Fruit fly (Drosophila melanogaster) whole organism, embryonic: ENCODE data around the gene CG13690.
A peak's percentile ranks its signal among the peaks of the same experiment; 100 is the strongest.

Experiments used
- Adf1 ChIP-seq: fragments of 200-800 bp; sonication (Bioruptor generic); IDR thresholded peaks from 2 replicates; pipeline ENCODE4 v1.3.6; 2022; ENCODE audit warnings: missing biosample characterization, missing genetic modification characterization
- Blimp-1 ChIP-seq: fragments of 200-800 bp; sonication (Bioruptor generic); optimal IDR thresholded peaks from 3 replicates; lab custom pipeline; 2018; ENCODE audit warnings: missing biosample characterization, missing genetic modification characterization, mild to moderate bottlenecking, moderate library complexity, missing genetic modification reagents
- CG10274 ChIP-seq: fragments of 200-800 bp; sonication (Bioruptor generic); optimal IDR thresholded peaks from 3 replicates; lab custom pipeline; 2017; ENCODE audit warnings: missing biosample characterization, mild to moderate bottlenecking, missing genetic modification characterization
- CG10431 ChIP-seq: fragments of 200-800 bp; sonication (Bioruptor generic); optimal IDR thresholded peaks from 3 replicates; lab custom pipeline; 2018; ENCODE audit warnings: missing biosample characterization, mild to moderate bottlenecking, missing genetic modification characterization
- CG12071 ChIP-seq: fragments of 200-800 bp; sonication (Bioruptor generic); optimal IDR thresholded peaks from 3 replicates; lab custom pipeline; 2018; ENCODE audit warnings: missing biosample characterization, mild to moderate bottlenecking, missing genetic modification characterization
- CG12942 ChIP-seq: fragments of 200-800 bp; sonication (Bioruptor generic); optimal IDR thresholded peaks from 3 replicates; lab custom pipeline; 2016; ENCODE audit warnings: missing biosample characterization, missing genetic modification characterization
- CG14050 ChIP-seq: fragments of 200-800 bp; sonication (Bioruptor generic); IDR thresholded peaks from 3 replicates; pipeline ENCODE4 v1.3.6; 2022; ENCODE audit warnings: missing biosample characterization, missing genetic modification characterization
- CG16813 ChIP-seq: fragments of 200-800 bp; sonication (Bioruptor generic); IDR thresholded peaks from 3 replicates; pipeline ENCODE4 v1.3.6; 2022; ENCODE audit warnings: missing biosample characterization, missing genetic modification characterization; ENCODE audit not compliant: partially characterized antibody
- CG1832 ChIP-seq: fragments of 200-800 bp; sonication (Bioruptor generic); optimal IDR thresholded peaks from 2 replicates; lab custom pipeline; 2017; ENCODE audit warnings: missing biosample characterization, mild to moderate bottlenecking, missing genetic modification characterization, inconsistent platforms
- CG2202 ChIP-seq: fragments of 200-800 bp; sonication (Bioruptor generic); optimal IDR thresholded peaks from 2 replicates; lab custom pipeline; 2018; ENCODE audit warnings: missing biosample characterization, mild to moderate bottlenecking, missing genetic modification characterization
- CG2712 ChIP-seq: fragments of 200-800 bp; optimal IDR thresholded peaks from 3 replicates; lab custom pipeline; 2019; ENCODE audit warnings: missing biosample characterization, mild to moderate bottlenecking, missing genetic modification characterization, moderate library complexity
- CG2889 ChIP-seq: fragments of 200-800 bp; sonication (Bioruptor generic); IDR thresholded peaks from 3 replicates; pipeline ENCODE4 v1.3.6; 2022; ENCODE audit warnings: missing biosample characterization, missing genetic modification characterization
- CG30403 ChIP-seq: fragments of 200-800 bp; sonication (Bioruptor generic); optimal IDR thresholded peaks from 3 replicates; lab custom pipeline; 2016; ENCODE audit warnings: missing biosample characterization, missing genetic modification characterization
- CG31365 ChIP-seq: fragments of 200-800 bp; sonication (Bioruptor generic); optimal IDR thresholded peaks from 2 replicates; lab custom pipeline; 2018; ENCODE audit warnings: missing biosample characterization, mild to moderate bottlenecking, missing genetic modification characterization
- CG3847 ChIP-seq: fragments of 200-800 bp; sonication (Bioruptor generic); IDR thresholded peaks from 2 replicates; pipeline ENCODE4 v1.3.6; 2022; ENCODE audit warnings: missing biosample characterization, missing genetic modification characterization
- CG4617 ChIP-seq: fragments of 200-800 bp; sonication (Bioruptor generic); optimal IDR thresholded peaks from 3 replicates; lab custom pipeline; 2016; ENCODE audit warnings: missing biosample characterization, missing genetic modification characterization, borderline replicate concordance
- CG4730 ChIP-seq: fragments of 200-800 bp; sonication (Bioruptor generic); IDR thresholded peaks from 2 replicates; pipeline ENCODE4 v1.3.6; 2022; ENCODE audit warnings: missing biosample characterization, missing genetic modification characterization
- CG6254 ChIP-seq: fragments of 200-800 bp; sonication (Bioruptor generic); optimal IDR thresholded peaks from 3 replicates; lab custom pipeline; 2017; ENCODE audit warnings: mild to moderate bottlenecking, missing biosample characterization, missing genetic modification reagents, missing genetic modification characterization
- CG6765 ChIP-seq: fragments of 200-800 bp; sonication (Bioruptor generic); optimal IDR thresholded peaks from 3 replicates; lab custom pipeline; 2017; ENCODE audit warnings: missing biosample characterization, mild to moderate bottlenecking, missing genetic modification characterization
- CG7372 ChIP-seq: fragments of 200-800 bp; sonication (Bioruptor generic); IDR thresholded peaks from 2 replicates; pipeline ENCODE4 v1.3.6; 2022; ENCODE audit warnings: missing biosample characterization, missing genetic modification characterization
- CG7786 ChIP-seq: fragments of 200-800 bp; sonication (Bioruptor generic); optimal IDR thresholded peaks from 2 replicates; lab custom pipeline; 2016; ENCODE audit warnings: missing biosample characterization, missing genetic modification characterization
- CG9932 ChIP-seq: fragments of 200-800 bp; sonication (Bioruptor generic); IDR thresholded peaks from 2 replicates; pipeline ENCODE4 v1.3.6; 2022; ENCODE audit warnings: missing biosample characterization, missing genetic modification characterization
- Ets97D ChIP-seq: fragments of 200-800 bp; sonication (Bioruptor generic); optimal IDR thresholded peaks from 3 replicates; lab custom pipeline; 2016; ENCODE audit warnings: missing biosample characterization, missing genetic modification characterization
- Fer1 ChIP-seq: fragments of 200-800 bp; sonication (Bioruptor generic); optimal IDR thresholded peaks from 2 replicates; lab custom pipeline; 2017; ENCODE audit warnings: missing biosample characterization, mild to moderate bottlenecking, missing genetic modification characterization
- Jarid2 ChIP-seq: fragments of 200-800 bp; sonication (Bioruptor generic); optimal IDR thresholded peaks from 3 replicates; lab custom pipeline; 2017; ENCODE audit warnings: mild to moderate bottlenecking, missing biosample characterization, missing genetic modification reagents, missing genetic modification characterization
- Sin3A ChIP-seq: fragments of >200 bp; optimal IDR thresholded peaks from 2 replicates; lab custom pipeline; 2018
- Six4 ChIP-seq: fragments of 200-800 bp; sonication (Bioruptor generic); optimal IDR thresholded peaks from 2 replicates; lab custom pipeline; 2016; ENCODE audit warnings: missing biosample characterization, missing genetic modification characterization
- Xrp1 ChIP-seq: fragments of 200-800 bp; sonication (Bioruptor generic); IDR thresholded peaks from 2 replicates; pipeline ENCODE4 v1.3.6; 2022; ENCODE audit warnings: missing biosample characterization, missing genetic modification characterization
- bsh ChIP-seq, 2 experiments: fragments of 200-800 bp; sonication (Bioruptor generic); optimal IDR thresholded peaks; 2 replicates each; lab custom pipeline; 2017 to 2018; ENCODE audit warnings: mild to moderate bottlenecking in 2 of 2, missing biosample characterization in 2 of 2, missing genetic modification characterization in 2 of 2, moderate library complexity in 1 of 2
- btn ChIP-seq: fragments of 200-800 bp; sonication (Bioruptor generic); optimal IDR thresholded peaks from 2 replicates; lab custom pipeline; 2016; ENCODE audit warnings: missing biosample characterization, missing genetic modification characterization
- crol ChIP-seq: fragments of 200-800 bp; sonication (Bioruptor generic); IDR thresholded peaks from 2 replicates; pipeline ENCODE4 v1.3.6; 2022; ENCODE audit warnings: missing biosample characterization, missing genetic modification characterization
- gcm ChIP-seq: fragments of 200-800 bp; sonication (Bioruptor generic); optimal IDR thresholded peaks from 2 replicates; lab custom pipeline; 2019; ENCODE audit warnings: missing biosample characterization, mild to moderate bottlenecking, missing genetic modification characterization, moderate library complexity
- gem ChIP-seq: fragments of 200-800 bp; sonication (Bioruptor generic); optimal IDR thresholded peaks from 2 replicates; lab custom pipeline; 2019; ENCODE audit warnings: missing biosample characterization, mild to moderate bottlenecking, missing genetic modification characterization, moderate library complexity
- gsb-n ChIP-seq: fragments of 200-800 bp; sonication (Bioruptor generic); optimal IDR thresholded peaks from 3 replicates; lab custom pipeline; 2018; ENCODE audit warnings: missing biosample characterization, mild to moderate bottlenecking, missing genetic modification characterization
- h ChIP-seq: fragments of >200 bp; optimal IDR thresholded peaks from 2 replicates; lab custom pipeline; 2017
- kah ChIP-seq: fragments of 200-800 bp; sonication (Bioruptor generic); optimal IDR thresholded peaks from 2 replicates; lab custom pipeline; 2018; ENCODE audit warnings: missing biosample characterization, mild to moderate bottlenecking, missing genetic modification characterization
- ken ChIP-seq: fragments of 200-800 bp; sonication (Bioruptor generic); IDR thresholded peaks from 3 replicates; pipeline ENCODE4 v1.3.6; 2022; ENCODE audit warnings: missing biosample characterization, missing genetic modification characterization
- lbe ChIP-seq: fragments of 200-800 bp; sonication (Bioruptor generic); optimal IDR thresholded peaks from 2 replicates; lab custom pipeline; 2016; ENCODE audit warnings: missing biosample characterization, mild to moderate bottlenecking, missing genetic modification characterization
- lmd ChIP-seq: fragments of 200-800 bp; sonication (Bioruptor generic); IDR thresholded peaks from 2 replicates; pipeline ENCODE4 v1.3.6; 2022; ENCODE audit warnings: missing biosample characterization, missing genetic modification characterization
- maf-S ChIP-seq: fragments of 200-800 bp; sonication (Bioruptor generic); optimal IDR thresholded peaks from 2 replicates; lab custom pipeline; 2016; ENCODE audit warnings: missing biosample characterization, missing genetic modification characterization
- oc ChIP-seq: fragments of 200-800 bp; sonication (Bioruptor generic); optimal IDR thresholded peaks from 2 replicates; lab custom pipeline; 2018; ENCODE audit warnings: missing biosample characterization, mild to moderate bottlenecking, missing genetic modification characterization, moderate library complexity
- pfk ChIP-seq: fragments of 200-800 bp; sonication (Bioruptor generic); optimal IDR thresholded peaks from 2 replicates; lab custom pipeline; 2018; ENCODE audit warnings: missing biosample characterization, mild to moderate bottlenecking, missing genetic modification characterization, moderate library complexity
- pho ChIP-seq: fragments of 200-800 bp; sonication (Bioruptor generic); optimal IDR thresholded peaks from 2 replicates; lab custom pipeline; 2016; ENCODE audit warnings: missing biosample characterization, missing genetic modification characterization
- psq ChIP-seq: fragments of 200-800 bp; sonication (Bioruptor generic); optimal IDR thresholded peaks from 2 replicates; lab custom pipeline; 2017; ENCODE audit warnings: missing biosample characterization, missing genetic modification characterization
- sens-2 ChIP-seq: fragments of 200-800 bp; sonication (Bioruptor generic); IDR thresholded peaks from 2 replicates; pipeline ENCODE4 v1.3.6; 2022; ENCODE audit warnings: missing biosample characterization, missing genetic modification characterization
- sim ChIP-seq: fragments of 200-800 bp; sonication (Bioruptor generic); IDR thresholded peaks from 2 replicates; pipeline ENCODE4 v1.3.6; 2022; ENCODE audit warnings: missing biosample characterization, missing genetic modification characterization
- slbo ChIP-seq: fragments of 200-800 bp; sonication (Bioruptor generic); IDR thresholded peaks from 2 replicates; pipeline ENCODE4 v1.3.6; 2022; ENCODE audit warnings: missing biosample characterization, missing genetic modification characterization
- sqz ChIP-seq: fragments of 200-800 bp; sonication (Bioruptor generic); optimal IDR thresholded peaks from 3 replicates; lab custom pipeline; 2018; ENCODE audit warnings: missing biosample characterization, mild to moderate bottlenecking, missing genetic modification characterization
- tup ChIP-seq: fragments of 200-800 bp; sonication (Bioruptor generic); optimal IDR thresholded peaks from 2 replicates; lab custom pipeline; 2016; ENCODE audit warnings: missing biosample characterization, mild to moderate bottlenecking, missing genetic modification characterization, moderate library complexity
- unc-4 ChIP-seq: fragments of 200-800 bp; sonication (Bioruptor generic); IDR thresholded peaks from 2 replicates; pipeline ENCODE4 v1.3.6; 2022; ENCODE audit warnings: missing biosample characterization, missing genetic modification characterization; ENCODE audit not compliant: partially characterized antibody

CG13690 gene

dm6 chr2L:441927-442691 lies 22.7 kb upstream of the CG13690 start (continued):
- TF ChIP-seq CG6254 (GFP tag; lab: Kevin White, UChicago), result peak; percentile 84
- TF ChIP-seq CG16813 (GFP tag; lab: Robert Waterston, UW), result no peak
- peak; percentile 66 for TF ChIP-seq psq
- TF ChIP-seq CG12942 (GFP tag; lab: Kevin White, UChicago), result peak; percentile 79
- no peak for TF ChIP-seq CG10431
- TF ChIP-seq CG2889 (GFP tag; lab: Robert Waterston, UW), result peak; percentile 45; the same call in 1 of the 3 replicates
- peak; percentile 80 for TF ChIP-seq CG7786 (GFP tag; lab: Kevin White, UChicago)
- no peak for TF ChIP-seq CG9932 (GFP tag; lab: Robert Waterston, UW)
- peak; percentile 86 for TF ChIP-seq gsb-n
- TF ChIP-seq unc-4 (GFP tag; lab: Robert Waterston, UW), result no peak
- peak; percentile 77 for TF ChIP-seq lmd (GFP tag; lab: Robert Waterston, UW)
- peak; percentile 48 for TF ChIP-seq CG31365 (tag; lab: Kevin White, UChicago)
- no peak for TF ChIP-seq CG6765 (GFP tag; lab: Kevin White, UChicago)
- TF ChIP-seq gem (tag; lab: Kevin White, UChicago), result no peak
- no peak for TF ChIP-seq Sin3A
- TF ChIP-seq slbo, result peak; percentile 52; the same call in 1 of the 2 replicates
- TF ChIP-seq CG14050 (GFP tag; lab: Robert Waterston, UW), result peak; percentile 68; the same call in 2 of the 3 replicates
- peak; percentile 93 for TF ChIP-seq Xrp1 (GFP tag; lab: Robert Waterston, UW)
- TF ChIP-seq CG2712, result peak; percentile 92
- TF ChIP-seq CG10274 (GFP tag; lab: Kevin White, UChicago), result no peak
- no peak for TF ChIP-seq h (lab: Kevin White, UChicago)
- peak; percentile 88 to 89 for TF ChIP-seq bsh (GFP tag; optimal IDR thresholded peaks at IDR 0.05; lab: Kevin White, UChicago)
- peak; percentile 85 for TF ChIP-seq oc (tag; lab: Kevin White, UChicago)
- TF ChIP-seq Jarid2 (GFP tag; lab: Kevin White, UChicago), result peak; percentile 4
- peak; percentile 78 for TF ChIP-seq CG30403 (GFP tag; lab: Kevin White, UChicago)
- no peak for TF ChIP-seq Adf1 (GFP tag; lab: Robert Waterston, UW)
- no peak for TF ChIP-seq CG1832
- peak; percentile 92 for TF ChIP-seq lbe (GFP tag; lab: Kevin White, UChicago)
- TF ChIP-seq Six4 (GFP tag; lab: Kevin White, UChicago), result peak; percentile 78
- TF ChIP-seq maf-S (GFP tag; lab: Kevin White, UChicago), result peak; percentile 67
- peak; percentile 91 for TF ChIP-seq ken
- TF ChIP-seq CG4730 (GFP tag; lab: Robert Waterston, UW), result peak; percentile 58
- TF ChIP-seq kah (GFP tag; lab: Kevin White, UChicago), result peak; percentile 31
- peak; percentile 42; the same call in 1 of the 2 replicates for TF ChIP-seq CG7372 (GFP tag; lab: Robert Waterston, UW)
- peak; percentile 43 for TF ChIP-seq Ets97D (GFP tag; lab: Kevin White, UChicago)
- peak; percentile 81 for TF ChIP-seq CG2202 (tag; lab: Kevin White, UChicago)
- TF ChIP-seq pfk, result no peak
- TF ChIP-seq crol (GFP tag; lab: Robert Waterston, UW), result peak; percentile 77
- peak; percentile 70 for TF ChIP-seq sim (GFP tag; lab: Robert Waterston, UW)
- peak; percentile 45 for TF ChIP-seq sqz (GFP tag; lab: Kevin White, UChicago)
- peak; percentile 81 for TF ChIP-seq sens-2 (GFP tag; lab: Robert Waterston, UW)
- TF ChIP-seq CG3847, result 0 out of 2 replicates have a peak, but pooled peaks have one; percentile 21
- TF ChIP-seq gcm (GFP tag; lab: Kevin White, UChicago), result peak; percentile 86
- peak; percentile 59 for TF ChIP-seq tup (GFP tag; lab: Kevin White, UChicago)
- TF ChIP-seq CG4617, result no peak
- TF ChIP-seq Blimp-1, result peak; percentile 84
- peak; percentile 73 for TF ChIP-seq CG12071 (GFP tag; lab: Kevin White, UChicago)
- TF ChIP-seq Fer1, result no peak
- TF ChIP-seq btn, result peak; percentile 81
- TF ChIP-seq pho (GFP tag; lab: Kevin White, UChicago), result peak; percentile 30
